Worm (Caenorhabditis elegans) whole organism, late embryonic: Measurements from ENCODE around the gene ceh-53.

Experiments used
- C08G9.2 ChIP-seq: sonication (generic microtip); optimal IDR thresholded peaks from 2 replicates; lab custom pipeline; 2016; ENCODE audit warnings: mild to moderate bottlenecking, missing genetic modification characterization, moderate library complexity, missing compliant biosample characterization
- C38D4.7 ChIP-seq: fragments of 200-800 bp; sonication (Bioruptor generic); optimal IDR thresholded peaks from 2 replicates; lab custom pipeline; 2018; ENCODE audit warnings: mild to moderate bottlenecking, missing genetic modification characterization, moderate library complexity, missing compliant biosample characterization
- F13H6.1 ChIP-seq: sonication (generic microtip); optimal IDR thresholded peaks from 2 replicates; lab custom pipeline; 2016; ENCODE audit warnings: missing genetic modification characterization, missing compliant biosample characterization
- T23F11.4 ChIP-seq: fragments of 200-800 bp; sonication (Bioruptor generic); optimal IDR thresholded peaks from 2 replicates; lab custom pipeline; 2018; ENCODE audit warnings: mild to moderate bottlenecking, missing genetic modification characterization, missing compliant biosample characterization
- ahr-1 ChIP-seq: sonication (generic microtip); optimal IDR thresholded peaks from 2 replicates; lab custom pipeline; 2016; ENCODE audit warnings: missing genetic modification characterization, missing compliant biosample characterization
- ama-1 ChIP-seq: fragments of 150-350 bp; optimal IDR thresholded peaks from 2 replicates; lab custom pipeline; 2014
- ceh-14 ChIP-seq: sonication (generic microtip); optimal IDR thresholded peaks from 2 replicates; lab custom pipeline; 2016; ENCODE audit warnings: missing genotype, missing genetic modification characterization, missing compliant biosample characterization
- ceh-18 ChIP-seq: sonication (generic microtip); optimal IDR thresholded peaks from 2 replicates; lab custom pipeline; 2016; ENCODE audit warnings: missing genetic modification characterization, missing compliant biosample characterization
- ceh-19 ChIP-seq: fragments of 200-800 bp; sonication (Bioruptor generic); optimal IDR thresholded peaks from 2 replicates; lab custom pipeline; 2018; ENCODE audit warnings: mild to moderate bottlenecking, missing genetic modification characterization, missing compliant biosample characterization
- ceh-2 ChIP-seq: sonication (generic microtip); optimal IDR thresholded peaks from 2 replicates; lab custom pipeline; 2016; ENCODE audit warnings: missing genotype, missing genetic modification characterization, missing compliant biosample characterization
- ceh-30 ChIP-seq: fragments of 150-350 bp; optimal IDR thresholded peaks from 2 replicates; lab custom pipeline; 2014; ENCODE audit warnings: missing biosample characterization, missing genetic modification characterization
- ceh-31 ChIP-seq: sonication (generic microtip); optimal IDR thresholded peaks from 2 replicates; lab custom pipeline; 2016; ENCODE audit warnings: missing genetic modification characterization, missing compliant biosample characterization
- ceh-34 ChIP-seq: sonication (generic microtip); optimal IDR thresholded peaks from 2 replicates; lab custom pipeline; 2016; ENCODE audit warnings: mild to moderate bottlenecking, missing genetic modification characterization, missing compliant biosample characterization
- ceh-45 ChIP-seq: fragments of 200-800 bp; sonication (Bioruptor generic); IDR thresholded peaks from 2 replicates; pipeline ENCODE4 v1.3.6; 2022; ENCODE audit warnings: missing genetic modification reagents, missing genetic modification characterization, missing compliant biosample characterization
- ceh-48 ChIP-seq: sonication (generic microtip); optimal IDR thresholded peaks from 2 replicates; lab custom pipeline; 2016; ENCODE audit warnings: missing genetic modification characterization, inconsistent platforms, missing compliant biosample characterization
- ceh-6 ChIP-seq: fragments of 200-800 bp; sonication (Bioruptor generic); optimal IDR thresholded peaks from 2 replicates; lab custom pipeline; 2018; ENCODE audit warnings: mild to moderate bottlenecking, missing genetic modification characterization, missing compliant biosample characterization
- ceh-9 ChIP-seq: sonication (generic microtip); optimal IDR thresholded peaks from 2 replicates; lab custom pipeline; 2016; ENCODE audit warnings: mild to moderate bottlenecking, missing genetic modification characterization, inconsistent platforms, missing compliant biosample characterization
- che-1 ChIP-seq: sonication (generic microtip); optimal IDR thresholded peaks from 2 replicates; lab custom pipeline; 2016; ENCODE audit warnings: mild to moderate bottlenecking, missing genetic modification characterization, missing compliant biosample characterization
- dve-1 ChIP-seq: sonication (generic microtip); optimal IDR thresholded peaks from 2 replicates; lab custom pipeline; 2017; ENCODE audit warnings: antibody characterized with exemption, mild to moderate bottlenecking, missing genetic modification characterization, missing compliant biosample characterization
- elt-2 ChIP-seq: sonication (generic microtip); optimal IDR thresholded peaks from 2 replicates; lab custom pipeline; 2016; ENCODE audit warnings: missing genetic modification reagents, missing genetic modification characterization, missing compliant biosample characterization
- eyg-1 ChIP-seq: sonication (generic microtip); optimal IDR thresholded peaks from 2 replicates; lab custom pipeline; 2016; ENCODE audit warnings: missing genotype, missing genetic modification characterization, missing compliant biosample characterization
- fax-1 ChIP-seq: sonication (generic microtip); optimal IDR thresholded peaks from 2 replicates; lab custom pipeline; 2016; ENCODE audit warnings: missing genotype, missing genetic modification characterization, missing compliant biosample characterization
- fkh-6 ChIP-seq: sonication (generic microtip); optimal IDR thresholded peaks from 2 replicates; lab custom pipeline; 2016; ENCODE audit warnings: missing genetic modification characterization, missing compliant biosample characterization
- hlh-13 ChIP-seq: fragments of 200-800 bp; sonication (Bioruptor generic); optimal IDR thresholded peaks from 2 replicates; lab custom pipeline; 2018; ENCODE audit warnings: mild to moderate bottlenecking, missing genetic modification characterization, missing compliant biosample characterization
- hlh-15 ChIP-seq: sonication (generic microtip); optimal IDR thresholded peaks from 2 replicates; lab custom pipeline; 2016; ENCODE audit warnings: missing genetic modification characterization, missing compliant biosample characterization
- hlh-6 ChIP-seq: sonication (generic microtip); optimal IDR thresholded peaks from 2 replicates; lab custom pipeline; 2016; ENCODE audit warnings: missing genotype, missing genetic modification characterization, missing compliant biosample characterization
- lim-6 ChIP-seq: sonication (generic microtip); optimal IDR thresholded peaks from 2 replicates; lab custom pipeline; 2016; ENCODE audit warnings: missing genetic modification characterization, missing compliant biosample characterization
- lin-11 ChIP-seq: fragments of 200-800 bp; sonication (Bioruptor generic); optimal IDR thresholded peaks from 2 replicates; lab custom pipeline; 2018; ENCODE audit warnings: mild to moderate bottlenecking, missing genetic modification characterization, missing compliant biosample characterization
- madf-2 ChIP-seq: sonication (generic microtip); optimal IDR thresholded peaks from 2 replicates; lab custom pipeline; 2017; ENCODE audit warnings: missing genetic modification characterization, missing compliant biosample characterization
- mec-3 ChIP-seq: sonication (generic microtip); optimal IDR thresholded peaks from 2 replicates; lab custom pipeline; 2016; ENCODE audit warnings: borderline replicate concordance, missing genetic modification characterization, missing compliant biosample characterization
- nfya-1 ChIP-seq: sonication (generic microtip); optimal IDR thresholded peaks from 2 replicates; lab custom pipeline; 2017; ENCODE audit warnings: missing genetic modification characterization, mild to moderate bottlenecking, missing compliant biosample characterization, antibody characterized with exemption, moderate library complexity
- nhr-11 ChIP-seq: fragments of 150-350 bp; optimal IDR thresholded peaks from 2 replicates; lab custom pipeline; 2014; ENCODE audit warnings: missing biosample characterization, missing genetic modification characterization
- odd-2 ChIP-seq: sonication (generic microtip); optimal IDR thresholded peaks from 2 replicates; lab custom pipeline; 2017; ENCODE audit warnings: antibody characterized with exemption, mild to moderate bottlenecking, missing genetic modification characterization, missing compliant biosample characterization
- pat-9 ChIP-seq: fragments of 200-800 bp; sonication (Bioruptor generic); optimal IDR thresholded peaks from 2 replicates; lab custom pipeline; 2018; ENCODE audit warnings: mild to moderate bottlenecking, missing genetic modification characterization, moderate library complexity, missing compliant biosample characterization
- pha-4 ChIP-seq: fragments of 150-350 bp; optimal IDR thresholded peaks from 2 replicates; lab custom pipeline; 2018; ENCODE audit warnings: missing biosample characterization, missing genetic modification reagents, missing genetic modification characterization
- pqm-1 ChIP-seq: sonication (generic microtip); optimal IDR thresholded peaks from 2 replicates; lab custom pipeline; 2016; ENCODE audit warnings: missing genetic modification characterization, missing compliant biosample characterization
- pros-1 ChIP-seq: fragments of 150-350 bp; optimal IDR thresholded peaks from 2 replicates; lab custom pipeline; 2014; ENCODE audit warnings: missing biosample characterization, missing genetic modification reagents, missing genetic modification characterization
- ref-2 ChIP-seq: sonication (generic microtip); optimal IDR thresholded peaks from 2 replicates; lab custom pipeline; 2016; ENCODE audit warnings: missing genetic modification characterization, missing compliant biosample characterization
- rnt-1 ChIP-seq: sonication (generic microtip); optimal IDR thresholded peaks from 2 replicates; lab custom pipeline; 2016; ENCODE audit warnings: missing genetic modification characterization, missing compliant biosample characterization
- sox-2 ChIP-seq: fragments of 200-800 bp; sonication (Bioruptor generic); IDR thresholded peaks from 2 replicates; pipeline ENCODE4 v1.3.6; 2022; ENCODE audit warnings: missing genetic modification reagents, missing genetic modification characterization, missing compliant biosample characterization
- syd-9 ChIP-seq: sonication (generic microtip); optimal IDR thresholded peaks from 2 replicates; lab custom pipeline; 2016; ENCODE audit warnings: mild to moderate bottlenecking, missing genetic modification characterization, moderate library complexity, missing compliant biosample characterization
- tbx-2 ChIP-seq: sonication (generic microtip); optimal IDR thresholded peaks from 2 replicates; lab custom pipeline; 2016; ENCODE audit warnings: missing genetic modification characterization, missing compliant biosample characterization
- unc-3 ChIP-seq, 2 experiments: fragments of 200-800 bp in 1 of 2; sonication (Bioruptor generic) in 1 of 2; sonication (generic microtip) in 1 of 2; conservative IDR thresholded peaks in 1 of 2; optimal IDR thresholded peaks in 1 of 2; 2 replicates each; pipeline versions ENCODE4 v1.3.6 to Lab custom; 2016 to 2022; ENCODE audit warnings: missing compliant biosample characterization in 2 of 2, missing genetic modification characterization in 2 of 2, missing genetic modification reagents in 1 of 2
- unc-42 ChIP-seq: sonication (generic microtip); optimal IDR thresholded peaks from 2 replicates; lab custom pipeline; 2016; ENCODE audit warnings: missing genotype, missing genetic modification characterization, missing compliant biosample characterization
- unc-55 ChIP-seq: sonication (generic microtip); optimal IDR thresholded peaks from 2 replicates; lab custom pipeline; 2017; ENCODE audit warnings: missing biosample characterization, missing genetic modification reagents, missing genetic modification characterization
- unc-86 ChIP-seq: sonication (generic microtip); optimal IDR thresholded peaks from 2 replicates; lab custom pipeline; 2016; ENCODE audit warnings: missing genetic modification characterization, missing compliant biosample characterization
- zip-5 ChIP-seq: sonication (generic microtip); optimal IDR thresholded peaks from 2 replicates; lab custom pipeline; 2016; ENCODE audit warnings: missing genetic modification characterization, missing compliant biosample characterization
- ztf-16 ChIP-seq: sonication (generic microtip); optimal IDR thresholded peaks from 2 replicates; lab custom pipeline; 2017; ENCODE audit warnings: missing genetic modification characterization, missing compliant biosample characterization

ceh-53 gene

ce11 chrIV:3515412-3516046, 17.5 kb downstream of the ceh-53 start:
- TF ChIP-seq unc-3 (GFP tag; conservative IDR thresholded peaks at IDR 0.05; lab: Robert Waterston, UW) (no peak), unc-3 (tag; optimal IDR thresholded peaks at IDR 0.05; lab: Kevin White, UChicago) (no peak), hlh-13 (no peak), sox-2 (GFP tag; lab: Robert Waterston, UW) (no peak), ceh-9 (tag; lab: Kevin White, UChicago) (no peak), ceh-18 (tag; lab: Kevin White, UChicago) (peak; percentile 23), C38D4.7 (no peak), fkh-6 (tag; lab: Kevin White, UChicago) (no peak), unc-55 (peak; percentile 87), ref-2 (peak; percentile 33), eyg-1 (tag; lab: Kevin White, UChicago) (no peak), ztf-16 (tag; lab: Kevin White, UChicago) (no peak), dve-1 (no peak), che-1 (no peak), rnt-1 (no peak), C08G9.2 (tag; lab: Kevin White, UChicago) (no peak), unc-42 (tag; lab: Kevin White, UChicago) (peak; percentile 14), ceh-6 (GFP tag; lab: Kevin White, UChicago) (no peak), F13H6.1 (tag; lab: Kevin White, UChicago) (peak; percentile 50), nhr-11 (tag; lab: Kevin White, UChicago) (no peak), ceh-34 (tag; lab: Kevin White, UChicago) (peak; percentile 28), zip-5 (tag; lab: Kevin White, UChicago) (no peak), T23F11.4 (GFP tag; lab: Kevin White, UChicago) (no peak), lim-6 (tag; lab: Kevin White, UChicago) (no peak), elt-2 (tag; lab: Kevin White, UChicago) (peak; percentile 0), pqm-1 (tag; lab: Kevin White, UChicago) (no peak), ceh-31 (tag; lab: Kevin White, UChicago) (peak; percentile 71), ama-1 (lab: Kevin White, UChicago) (no peak), pha-4 (tag; lab: Kevin White, UChicago) (no peak), tbx-2 (tag; lab: Kevin White, UChicago) (peak; percentile 33), mec-3 (tag; lab: Kevin White, UChicago) (no peak), ceh-48 (tag; lab: Kevin White, UChicago) (peak; percentile 89), lin-11 (tag; lab: Kevin White, UChicago) (no peak), nfya-1 (tag; lab: Kevin White, UChicago) (peak; percentile 79)

- TF ChIP-seq fax-1 (no peak), ceh-2 (tag; lab: Kevin White, UChicago) (no peak)
These were observed 18.6 kb downstream of the ceh-53 start, which contains the start of gene unc-33 for ce11 chrIV:3516586-3516985. Gene unc-33 (plus strand): TSS chrIV:3516886.

- TF ChIP-seq madf-2 (tag; lab: Kevin White, UChicago) (no peak), ref-2 (no peak), unc-86 (tag; lab: Kevin White, UChicago) (no peak), hlh-6 (tag; lab: Kevin White, UChicago) (no peak), ahr-1 (no peak), ceh-14 (tag; lab: Kevin White, UChicago) (no peak), ceh-6 (GFP tag; lab: Kevin White, UChicago) (no peak), C08G9.2 (tag; lab: Kevin White, UChicago) (no peak), hlh-15 (tag; lab: Kevin White, UChicago) (no peak), ceh-45 (no peak), dve-1 (no peak), odd-2 (no peak), ceh-30 (tag; lab: Kevin White, UChicago) (no peak), mec-3 (tag; lab: Kevin White, UChicago) (no peak), pha-4 (tag; lab: Kevin White, UChicago) (no peak), pat-9 (no peak), ceh-19 (GFP tag; lab: Kevin White, UChicago) (no peak), pros-1 (tag; lab: Kevin White, UChicago) (no peak), syd-9 (tag; lab: Kevin White, UChicago) (no peak)
These were observed 19.6 kb downstream of the ceh-53 start for ce11 chrIV:3517582-3517981.
